Worm (Caenorhabditis elegans) whole organism, L4 larva: ENCODE data around the gene nhl-3.

ENCODE experiments used
- aha-1 ChIP-seq: fragments of 150-350 bp; peaks from one replicate; lab custom pipeline; 2014; ENCODE audit warnings: missing biosample characterization, missing genetic modification characterization
- daf-12 ChIP-seq: fragments of 150-350 bp; optimal IDR thresholded peaks from 2 replicates; lab custom pipeline; 2014; ENCODE audit warnings: missing biosample characterization, missing genetic modification reagents, missing genetic modification characterization
- fos-1 ChIP-seq: fragments of 150-350 bp; optimal IDR thresholded peaks from 2 replicates; lab custom pipeline; 2014; ENCODE audit warnings: missing biosample characterization, missing genetic modification characterization
- lin-13 ChIP-seq: fragments of 150-350 bp; optimal IDR thresholded peaks from 2 replicates; lab custom pipeline; 2014; ENCODE audit warnings: missing biosample characterization, missing genetic modification reagents, missing genetic modification characterization
- lsy-2 ChIP-seq, 2 experiments: fragments of 150-350 bp in 1 of 2; sonication (generic microtip) in 1 of 2; optimal IDR thresholded peaks; 2 replicates each; lab custom pipeline; 2014 to 2017; ENCODE audit warnings: missing biosample characterization in 2 of 2, missing genetic modification characterization in 2 of 2
- mxl-2 ChIP-seq: fragments of 200-800 bp; sonication (Bioruptor generic); conservative IDR thresholded peaks from 2 replicates; pipeline ENCODE4 v1.3.6; 2022; ENCODE audit warnings: missing genetic modification reagents, missing genetic modification characterization, missing compliant biosample characterization
- skn-1 ChIP-seq: fragments of 150-350 bp; optimal IDR thresholded peaks from 2 replicates; lab custom pipeline; 2014; ENCODE audit warnings: missing biosample characterization, missing genetic modification characterization
- snpc-1.2 ChIP-seq: fragments of 200-800 bp; sonication (Bioruptor generic); IDR thresholded peaks from 2 replicates; pipeline ENCODE4 v1.3.6; 2022; ENCODE audit warnings: missing genetic modification reagents, missing genetic modification characterization, missing compliant biosample characterization
- zag-1 ChIP-seq: fragments of 150-350 bp; optimal IDR thresholded peaks from 2 replicates; lab custom pipeline; 2014; ENCODE audit warnings: missing biosample characterization, missing genetic modification characterization
- zfp-3 ChIP-seq: fragments of 200-800 bp; sonication (Bioruptor generic); conservative IDR thresholded peaks from 2 replicates; pipeline ENCODE4 v1.3.6; 2022; ENCODE audit warnings: missing genetic modification reagents, missing genetic modification characterization, missing compliant biosample characterization
- ztf-11 ChIP-seq: fragments of 150-350 bp; optimal IDR thresholded peaks from 2 replicates; lab custom pipeline; 2014; ENCODE audit warnings: missing biosample characterization, missing genetic modification characterization

- TF ChIP-seq daf-12 (tag; lab: Kevin White, UChicago) (no peak), zfp-3 (no peak), ztf-11 (no peak), snpc-1.2 (GFP tag; lab: Robert Waterston, UW) (no peak), lsy-2 (tag; optimal IDR thresholded peaks at IDR 0.05; lab: Kevin White, UChicago) (no peak), fos-1 (tag; lab: Kevin White, UChicago) (no peak), lin-13 (GFP tag; lab: Kevin White, UChicago) (no peak), aha-1 (tag; lab: Kevin White, UChicago) (no peak), skn-1 (tag; lab: Kevin White, UChicago) (no peak), mxl-2 (no peak), zag-1 (tag; lab: Kevin White, UChicago) (no peak)
These were observed 24.3 kb downstream of the nhl-3 start, which contains the start of gene W08F4.7 for ce11 chrII:577632-578031.
